Worm (Caenorhabditis elegans) whole organism, early embryonic: Measurements from ENCODE around the gene pzf-1.

Source experiments
- B0310.2 ChIP-seq: sonication (generic microtip); optimal IDR thresholded peaks from 2 replicates; lab custom pipeline; 2016; ENCODE audit warnings: mild to moderate bottlenecking, missing genetic modification characterization, missing compliant biosample characterization
- F13C5.2 ChIP-seq: sonication (generic microtip); optimal IDR thresholded peaks from 2 replicates; lab custom pipeline; 2017; ENCODE audit warnings: mild to moderate bottlenecking, missing genetic modification characterization, inconsistent platforms, missing compliant biosample characterization
- aly-1 ChIP-seq: sonication (generic microtip); optimal IDR thresholded peaks from 2 replicates; lab custom pipeline; 2016; ENCODE audit warnings: missing genetic modification characterization, missing compliant biosample characterization
- ama-1 ChIP-seq: fragments of 150-350 bp; optimal IDR thresholded peaks from 2 replicates; lab custom pipeline; 2014
- ets-7 ChIP-seq: sonication (generic microtip); optimal IDR thresholded peaks from 2 replicates; lab custom pipeline; 2016; ENCODE audit warnings: missing genotype, missing genetic modification characterization, missing compliant biosample characterization
- flt-1 ChIP-seq: fragments of 200-800 bp; sonication (Bioruptor generic); IDR thresholded peaks from 2 replicates; pipeline ENCODE4 v1.3.6; 2022; ENCODE audit warnings: missing genetic modification characterization, missing compliant biosample characterization
- hmg-4 ChIP-seq: fragments of 200-800 bp; sonication (Bioruptor generic); optimal IDR thresholded peaks from 2 replicates; lab custom pipeline; 2018; ENCODE audit warnings: mild to moderate bottlenecking, missing genetic modification characterization, missing compliant biosample characterization
- hnd-1 ChIP-seq: sonication (generic microtip); optimal IDR thresholded peaks from 2 replicates; lab custom pipeline; 2016; ENCODE audit warnings: missing genetic modification characterization, missing compliant biosample characterization
- pes-1 ChIP-seq: fragments of 200-800 bp; sonication (Bioruptor generic); IDR thresholded peaks from 2 replicates; pipeline ENCODE4 v1.3.6; 2022; ENCODE audit warnings: missing genetic modification reagents, missing genetic modification characterization, missing compliant biosample characterization
- sea-1 ChIP-seq: fragments of 200-800 bp; sonication (Bioruptor generic); conservative IDR thresholded peaks from 2 replicates; pipeline ENCODE4 v1.3.6; 2022; ENCODE audit warnings: missing genetic modification characterization, missing compliant biosample characterization
- tbx-37 ChIP-seq: fragments of 200-800 bp; sonication (Bioruptor generic); conservative IDR thresholded peaks from 2 replicates; pipeline ENCODE4 v1.3.6; 2022; ENCODE audit warnings: missing genetic modification reagents, missing genetic modification characterization, missing compliant biosample characterization
- tra-4 ChIP-seq: sonication (generic microtip); optimal IDR thresholded peaks from 2 replicates; lab custom pipeline; 2017; ENCODE audit warnings: missing genetic modification characterization, missing compliant biosample characterization

- TF ChIP-seq flt-1, result no peak
- no peak for TF ChIP-seq tbx-37 (GFP tag; lab: Robert Waterston, UW)
- TF ChIP-seq ama-1 (lab: Kevin White, UChicago), result no peak
- no peak for TF ChIP-seq hnd-1 (tag; lab: Kevin White, UChicago)
- TF ChIP-seq tra-4, result no peak
- no peak for TF ChIP-seq ets-7 (tag; lab: Kevin White, UChicago)
- no peak for TF ChIP-seq F13C5.2
- TF ChIP-seq pes-1, result no peak
- TF ChIP-seq B0310.2 (tag; lab: Kevin White, UChicago), result no peak
- TF ChIP-seq sea-1 (GFP tag; lab: Robert Waterston, UW), result no peak
- TF ChIP-seq aly-1 (tag; lab: Kevin White, UChicago), result no peak
- no peak for TF ChIP-seq hmg-4 (GFP tag; lab: Kevin White, UChicago)
Observed at ce11 chrV:15892696-15893095, 35.5 kb downstream of the pzf-1 start, which contains the start of gene T06C12.11.
